Fruit fly (Drosophila melanogaster) whole organism, pupa: ENCODE results near the gene Sirt6.

Source experiments
- CG10348 ChIP-seq: fragments of 200-800 bp; sonication (Bioruptor generic); IDR thresholded peaks from 2 replicates; pipeline ENCODE4 v1.3.6; 2022; ENCODE audit warnings: missing biosample characterization, missing genetic modification characterization
- CG12605 ChIP-seq: fragments of 200-800 bp; sonication (Bioruptor generic); IDR thresholded peaks from 2 replicates; pipeline ENCODE4 v1.3.6; 2022; ENCODE audit warnings: missing biosample characterization, missing genetic modification characterization
- CG13204 ChIP-seq: fragments of 200-800 bp; sonication (Bioruptor generic); optimal IDR thresholded peaks from 2 replicates; lab custom pipeline; 2018; ENCODE audit warnings: missing biosample characterization, mild to moderate bottlenecking, missing genetic modification characterization, moderate library complexity
- CG14655 ChIP-seq: fragments of 200-800 bp; sonication (Bioruptor generic); optimal IDR thresholded peaks from 3 replicates; lab custom pipeline; 2017; ENCODE audit warnings: mild to moderate bottlenecking, missing biosample characterization, missing genetic modification reagents, missing genetic modification characterization
- CG15710 ChIP-seq: fragments of 200-800 bp; sonication (Bioruptor generic); optimal IDR thresholded peaks from 2 replicates; lab custom pipeline; 2018; ENCODE audit warnings: missing biosample characterization, mild to moderate bottlenecking, missing genetic modification characterization, moderate library complexity
- CG17806 ChIP-seq: fragments of 200-800 bp; sonication (Bioruptor generic); optimal IDR thresholded peaks from 2 replicates; lab custom pipeline; 2018; ENCODE audit warnings: missing biosample characterization, mild to moderate bottlenecking, missing genetic modification characterization, moderate library complexity
- CG32121 ChIP-seq: fragments of 200-800 bp; sonication (Bioruptor generic); IDR thresholded peaks from 2 replicates; pipeline ENCODE4 v1.3.6; 2022; ENCODE audit warnings: missing biosample characterization, missing genetic modification characterization
- CG34367 ChIP-seq: fragments of 200-800 bp; sonication (Bioruptor generic); optimal IDR thresholded peaks from 2 replicates; lab custom pipeline; 2018; ENCODE audit warnings: missing biosample characterization, mild to moderate bottlenecking, missing genetic modification characterization
- CG4496 ChIP-seq: fragments of 200-800 bp; sonication (Bioruptor generic); IDR thresholded peaks from 3 replicates; pipeline ENCODE4 v1.3.6; 2022; ENCODE audit warnings: missing biosample characterization, missing genetic modification characterization
- CG8159 ChIP-seq: fragments of 200-800 bp; sonication (Bioruptor generic); optimal IDR thresholded peaks from 3 replicates; lab custom pipeline; 2018; ENCODE audit warnings: missing biosample characterization, mild to moderate bottlenecking, missing genetic modification characterization, moderate library complexity
- CG8301 ChIP-seq: fragments of 200-800 bp; sonication (Bioruptor generic); optimal IDR thresholded peaks from 2 replicates; lab custom pipeline; 2018; ENCODE audit warnings: missing biosample characterization, mild to moderate bottlenecking, missing genetic modification characterization
- CG9948 ChIP-seq: fragments of 200-800 bp; sonication (Bioruptor generic); optimal IDR thresholded peaks from 2 replicates; lab custom pipeline; 2018; ENCODE audit warnings: missing biosample characterization, mild to moderate bottlenecking, missing genetic modification characterization, moderate library complexity
- D1 ChIP-seq: fragments of 200-800 bp; sonication (Bioruptor generic); optimal IDR thresholded peaks from 2 replicates; lab custom pipeline; 2018; ENCODE audit warnings: missing biosample characterization, mild to moderate bottlenecking, missing genetic modification characterization, moderate library complexity
- EcR ChIP-seq: fragments of 200-800 bp; sonication (Bioruptor generic); optimal IDR thresholded peaks from 3 replicates; lab custom pipeline; 2019; ENCODE audit warnings: missing biosample characterization, missing genetic modification characterization, mild to moderate bottlenecking, moderate library complexity, missing genetic modification reagents
- Ets98B ChIP-seq: fragments of 200-800 bp; sonication (Bioruptor generic); IDR thresholded peaks from 2 replicates; pipeline ENCODE4 v1.3.6; 2022; ENCODE audit warnings: missing biosample characterization, missing genetic modification characterization
- Pif1A ChIP-seq: fragments of 200-800 bp; sonication (Bioruptor generic); optimal IDR thresholded peaks from 3 replicates; lab custom pipeline; 2016; ENCODE audit warnings: missing biosample characterization, missing genetic modification characterization
- Pif1B ChIP-seq: fragments of 200-800 bp; sonication (Bioruptor generic); optimal IDR thresholded peaks from 3 replicates; lab custom pipeline; 2016; ENCODE audit warnings: missing biosample characterization, missing genetic modification characterization
- Snoo ChIP-seq: fragments of 200-800 bp; sonication (Bioruptor generic); optimal IDR thresholded peaks from 3 replicates; lab custom pipeline; 2017; ENCODE audit warnings: missing biosample characterization, mild to moderate bottlenecking, missing genetic modification characterization, inconsistent platforms
- fd96Ca ChIP-seq: fragments of 200-800 bp; sonication (Bioruptor generic); IDR thresholded peaks from 3 replicates; pipeline ENCODE4 v1.3.6; 2022; ENCODE audit warnings: missing biosample characterization, missing genetic modification characterization
- gl ChIP-seq: fragments of 200-800 bp; sonication (Bioruptor generic); optimal IDR thresholded peaks from 2 replicates; lab custom pipeline; 2018; ENCODE audit warnings: missing biosample characterization, mild to moderate bottlenecking, missing genetic modification characterization
- rn ChIP-seq: fragments of 200-800 bp; sonication (Bioruptor generic); IDR thresholded peaks from 2 replicates; pipeline ENCODE4 v1.3.6; 2022; ENCODE audit warnings: missing biosample characterization, missing genetic modification characterization

The Sirt6 gene

dm6 chr3R:10268865-10269442, 7.3 kb upstream of the Sirt6 start:
- peak; percentile 90 for TF ChIP-seq fd96Ca (GFP tag; lab: Robert Waterston, UW)
- peak; percentile 72 for TF ChIP-seq CG12605 (GFP tag; lab: Robert Waterston, UW)
- TF ChIP-seq Pif1B (GFP tag; lab: Kevin White, UChicago) = peak; percentile 45
- peak; percentile 90 for TF ChIP-seq CG4496
- peak; percentile 86 for TF ChIP-seq CG32121 (GFP tag; lab: Robert Waterston, UW)
- TF ChIP-seq CG14655 (GFP tag; lab: Kevin White, UChicago) = peak; percentile 46
- TF ChIP-seq CG17806 (tag; lab: Kevin White, UChicago) = peak; percentile 66
- TF ChIP-seq gl (tag; lab: Kevin White, UChicago) = no peak
- TF ChIP-seq CG9948 = peak; percentile 17
- peak; percentile 82 for TF ChIP-seq Snoo (tag; lab: Kevin White, UChicago)
- peak; percentile 53 for TF ChIP-seq CG8301 (tag; lab: Kevin White, UChicago)
- TF ChIP-seq CG13204 (GFP tag; lab: Kevin White, UChicago) = no peak
- TF ChIP-seq CG8159 (tag; lab: Kevin White, UChicago) = peak; percentile 49
- TF ChIP-seq D1 (tag; lab: Kevin White, UChicago) = no peak
- TF ChIP-seq rn (GFP tag; lab: Robert Waterston, UW) = peak; percentile 81
- peak; percentile 83 for TF ChIP-seq Ets98B (GFP tag; lab: Robert Waterston, UW)
- peak; percentile 56 for TF ChIP-seq CG15710 (tag; lab: Kevin White, UChicago)
- no peak for TF ChIP-seq EcR
- TF ChIP-seq Pif1A (GFP tag; lab: Kevin White, UChicago) = peak; percentile 70
- peak; percentile 27 for TF ChIP-seq CG34367 (tag; lab: Kevin White, UChicago)
- TF ChIP-seq CG10348 (GFP tag; lab: Robert Waterston, UW) = 0 out of 2 replicates have a peak, but pooled peaks have one; percentile 27
- TF ChIP-seq, all 21 proteins: peak for 17

dm6 chr3R:10268101-10268864, 6.6 kb upstream of the Sirt6 start:
- TF ChIP-seq Pif1A (GFP tag; lab: Kevin White, UChicago) (peak; percentile 79), CG32121 (GFP tag; lab: Robert Waterston, UW) (peak; percentile 79), CG13204 (GFP tag; lab: Kevin White, UChicago) (no peak), Ets98B (GFP tag; lab: Robert Waterston, UW) (peak; percentile 74), gl (tag; lab: Kevin White, UChicago) (no peak), CG8301 (tag; lab: Kevin White, UChicago) (peak; percentile 83), rn (GFP tag; lab: Robert Waterston, UW) (no peak), CG15710 (tag; lab: Kevin White, UChicago) (peak; percentile 65), CG12605 (GFP tag; lab: Robert Waterston, UW) (peak; percentile 68), fd96Ca (GFP tag; lab: Robert Waterston, UW) (no peak), CG34367 (tag; lab: Kevin White, UChicago) (peak; percentile 31), D1 (tag; lab: Kevin White, UChicago) (no peak), EcR (no peak), CG4496 (peak; percentile 71), CG14655 (GFP tag; lab: Kevin White, UChicago) (peak; percentile 74), CG10348 (GFP tag; lab: Robert Waterston, UW) (peak; percentile 35; the same call in 1 of the 2 replicates), CG9948 (peak; percentile 68), Pif1B (GFP tag; lab: Kevin White, UChicago) (peak; percentile 38), CG17806 (tag; lab: Kevin White, UChicago) (peak; percentile 64), Snoo (tag; lab: Kevin White, UChicago) (peak; percentile 91), CG8159 (tag; lab: Kevin White, UChicago) (peak; percentile 65)

- TF ChIP-seq CG8159 (tag; lab: Kevin White, UChicago) = no peak
- peak; percentile 3 for TF ChIP-seq CG15710 (tag; lab: Kevin White, UChicago)
- no peak for TF ChIP-seq CG34367 (tag; lab: Kevin White, UChicago)
- TF ChIP-seq Ets98B (GFP tag; lab: Robert Waterston, UW) = no peak
- no peak for TF ChIP-seq Snoo (tag; lab: Kevin White, UChicago)
- TF ChIP-seq CG12605 (GFP tag; lab: Robert Waterston, UW) = no peak
- TF ChIP-seq CG8301 (tag; lab: Kevin White, UChicago) = no peak
- TF ChIP-seq CG13204 (GFP tag; lab: Kevin White, UChicago) = peak; percentile 51
- no peak for TF ChIP-seq Pif1B (GFP tag; lab: Kevin White, UChicago)
- 0 out of 3 replicates have a peak, but pooled peaks have one; percentile 28 for TF ChIP-seq CG4496
- TF ChIP-seq rn (GFP tag; lab: Robert Waterston, UW) = no peak
- TF ChIP-seq CG10348 (GFP tag; lab: Robert Waterston, UW) = no peak
- no peak for TF ChIP-seq EcR
- no peak for TF ChIP-seq CG9948
- TF ChIP-seq fd96Ca (GFP tag; lab: Robert Waterston, UW) = peak; percentile 66; the same call in 2 of the 3 replicates
- TF ChIP-seq D1 (tag; lab: Kevin White, UChicago) = no peak
- peak; percentile 6 for TF ChIP-seq CG14655 (GFP tag; lab: Kevin White, UChicago)
Observed at dm6 chr3R:10266624-10267492, 5.2 kb upstream of the Sirt6 start.
